Worm (Caenorhabditis elegans) whole organism, L3 larva: ENCODE data around the gene hsp-75.

ENCODE experiments used
- R02D3.7 ChIP-seq: fragments of 150-350 bp; optimal IDR thresholded peaks from 2 replicates; lab custom pipeline; 2014; ENCODE audit warnings: missing biosample characterization, missing genetic modification characterization
- ZK546.5 ChIP-seq: sonication (generic microtip); optimal IDR thresholded peaks from 2 replicates; lab custom pipeline; 2017; ENCODE audit warnings: missing biosample characterization, missing genetic modification characterization
- aly-2 ChIP-seq: fragments of 150-350 bp; optimal IDR thresholded peaks from 2 replicates; lab custom pipeline; 2014; ENCODE audit warnings: missing biosample characterization, missing genetic modification characterization
- ama-1 ChIP-seq: fragments of 150-350 bp; optimal IDR thresholded peaks from 2 replicates; lab custom pipeline; 2018
- ceh-16 ChIP-seq: sonication (generic microtip); optimal IDR thresholded peaks from 2 replicates; lab custom pipeline; 2017; ENCODE audit warnings: missing biosample characterization, missing genetic modification characterization
- ceh-28 ChIP-seq: fragments of 150-350 bp; optimal IDR thresholded peaks from 2 replicates; lab custom pipeline; 2014; ENCODE audit warnings: missing biosample characterization, missing genetic modification reagents, missing genetic modification characterization
- ceh-82 ChIP-seq: fragments of 150-350 bp; optimal IDR thresholded peaks from 2 replicates; lab custom pipeline; 2014; ENCODE audit warnings: missing biosample characterization, missing genetic modification characterization
- daf-12 ChIP-seq: fragments of 150-350 bp; optimal IDR thresholded peaks from 2 replicates; lab custom pipeline; 2014; ENCODE audit warnings: missing biosample characterization, missing genetic modification reagents, missing genetic modification characterization
- egl-27 ChIP-seq: sonication (generic microtip); optimal IDR thresholded peaks from 4 replicates; lab custom pipeline; 2017; ENCODE audit warnings: missing biosample characterization, missing genetic modification reagents, missing genetic modification characterization
- egl-5 ChIP-seq: fragments of 150-350 bp; optimal IDR thresholded peaks from 2 replicates; lab custom pipeline; 2017; ENCODE audit warnings: missing biosample characterization, missing genetic modification reagents, missing genetic modification characterization, inconsistent platforms
- elt-1 ChIP-seq: fragments of 150-350 bp; optimal IDR thresholded peaks from 2 replicates; lab custom pipeline; 2014; ENCODE audit warnings: missing biosample characterization, missing genetic modification characterization
- elt-2 ChIP-seq: sonication (generic microtip); optimal IDR thresholded peaks from 2 replicates; lab custom pipeline; 2016; ENCODE audit warnings: missing genetic modification reagents, mild to moderate bottlenecking, missing genetic modification characterization, missing compliant biosample characterization
- elt-3 ChIP-seq, 3 experiments: fragments of 150-350 bp in 1 of 3; sonication (generic microtip) in 2 of 3; optimal IDR thresholded peaks; 2 replicates in 2 of 3; 4 replicates in 1 of 3; lab custom pipeline; 2014 to 2017; ENCODE audit warnings: missing biosample characterization in 3 of 3, missing genetic modification characterization in 3 of 3
- eor-1 ChIP-seq, 2 experiments: fragments of 150-350 bp; optimal IDR thresholded peaks; 2 replicates each; lab custom pipeline; 2014 to 2018; ENCODE audit warnings: missing biosample characterization in 2 of 2, missing genetic modification characterization in 2 of 2
- fkh-10 ChIP-seq: sonication (generic microtip); optimal IDR thresholded peaks from 2 replicates; lab custom pipeline; 2017; ENCODE audit warnings: missing biosample characterization, missing genetic modification reagents, missing genetic modification characterization
- fkh-2 ChIP-seq: fragments of 150-350 bp; optimal IDR thresholded peaks from 2 replicates; lab custom pipeline; 2014; ENCODE audit warnings: missing biosample characterization, missing genetic modification reagents, missing genetic modification characterization
- fos-1 ChIP-seq: fragments of 150-350 bp; optimal IDR thresholded peaks from 2 replicates; lab custom pipeline; 2014; ENCODE audit warnings: missing biosample characterization, missing genetic modification characterization
- hmg-11 ChIP-seq: sonication (generic microtip); optimal IDR thresholded peaks from 2 replicates; lab custom pipeline; 2016; ENCODE audit warnings: missing genetic modification characterization, missing compliant biosample characterization
- jun-1 ChIP-seq: fragments of 150-350 bp; optimal IDR thresholded peaks from 2 replicates; lab custom pipeline; 2014; ENCODE audit warnings: missing biosample characterization, missing genetic modification reagents, missing genetic modification characterization
- lin-15B ChIP-seq: fragments of 150-350 bp; optimal IDR thresholded peaks from 2 replicates; lab custom pipeline; 2014; ENCODE audit warnings: missing biosample characterization, missing genetic modification characterization
- lin-39 ChIP-seq: fragments of 150-350 bp; optimal IDR thresholded peaks from 2 replicates; lab custom pipeline; 2018; ENCODE audit warnings: missing biosample characterization, missing genetic modification reagents, missing genetic modification characterization
- lsy-12 ChIP-seq: sonication (generic microtip); optimal IDR thresholded peaks from 2 replicates; lab custom pipeline; 2016; ENCODE audit warnings: mild to moderate bottlenecking, missing genetic modification characterization, missing compliant biosample characterization
- mdl-1 ChIP-seq: fragments of 150-350 bp; optimal IDR thresholded peaks from 2 replicates; lab custom pipeline; 2014; ENCODE audit warnings: missing biosample characterization, missing genetic modification characterization
- mml-1 ChIP-seq: fragments of 150-350 bp; sonication (generic microtip); optimal IDR thresholded peaks from 3 replicates; lab custom pipeline; 2014; ENCODE audit warnings: missing biosample characterization, missing genetic modification characterization
- nfya-1 ChIP-seq: sonication (generic microtip); optimal IDR thresholded peaks from 2 replicates; lab custom pipeline; 2017; ENCODE audit warnings: missing genetic modification characterization, mild to moderate bottlenecking, missing compliant biosample characterization, antibody characterized with exemption, moderate library complexity; ENCODE audit not compliant: insufficient read depth
- nhr-11 ChIP-seq: fragments of 150-350 bp; optimal IDR thresholded peaks from 2 replicates; lab custom pipeline; 2014; ENCODE audit warnings: missing biosample characterization, missing genetic modification characterization
- nhr-12 ChIP-seq: fragments of 150-350 bp; optimal IDR thresholded peaks from 2 replicates; lab custom pipeline; 2014; ENCODE audit warnings: missing biosample characterization, missing genetic modification characterization
- nhr-23 ChIP-seq: fragments of 150-350 bp; optimal IDR thresholded peaks from 2 replicates; lab custom pipeline; 2014; ENCODE audit warnings: missing biosample characterization, missing genetic modification reagents, missing genetic modification characterization
- nhr-25 ChIP-seq: sonication (generic microtip); optimal IDR thresholded peaks from 2 replicates; lab custom pipeline; 2017; ENCODE audit warnings: missing biosample characterization, missing genetic modification characterization
- nhr-28 ChIP-seq: fragments of 150-350 bp; optimal IDR thresholded peaks from 2 replicates; lab custom pipeline; 2014; ENCODE audit warnings: missing biosample characterization, missing genetic modification characterization
- nhr-67 ChIP-seq: fragments of 150-350 bp; optimal IDR thresholded peaks from 2 replicates; lab custom pipeline; 2014; ENCODE audit warnings: missing biosample characterization, missing genetic modification characterization
- nhr-76 ChIP-seq: fragments of 150-350 bp; sonication (generic microtip); optimal IDR thresholded peaks from 5 replicates; lab custom pipeline; 2014; ENCODE audit warnings: missing biosample characterization, missing genetic modification characterization
- nhr-77 ChIP-seq: fragments of 150-350 bp; optimal IDR thresholded peaks from 2 replicates; lab custom pipeline; 2014; ENCODE audit warnings: missing biosample characterization, missing genetic modification characterization
- pha-4 ChIP-seq: fragments of 150-350 bp; optimal IDR thresholded peaks from 2 replicates; lab custom pipeline; 2014; ENCODE audit warnings: missing biosample characterization, missing genetic modification reagents, missing genetic modification characterization
- pqm-1 ChIP-seq: fragments of 150-350 bp; optimal IDR thresholded peaks from 2 replicates; lab custom pipeline; 2017; ENCODE audit warnings: missing biosample characterization, missing genetic modification characterization, inconsistent platforms
- sea-2 ChIP-seq: fragments of 150-350 bp; sonication (generic microtip); optimal IDR thresholded peaks from 4 replicates; lab custom pipeline; 2014; ENCODE audit warnings: missing biosample characterization, missing genetic modification reagents, missing genetic modification characterization
- snpc-4 ChIP-seq: fragments of 150-350 bp; optimal IDR thresholded peaks from 2 replicates; lab custom pipeline; 2014; ENCODE audit warnings: missing biosample characterization, missing genetic modification characterization
- tbx-2 ChIP-seq: sonication (generic microtip); optimal IDR thresholded peaks from 2 replicates; lab custom pipeline; 2016; ENCODE audit warnings: mild to moderate bottlenecking, missing genetic modification characterization, missing compliant biosample characterization
- unc-62 ChIP-seq: fragments of 150-350 bp; sonication (generic microtip); optimal IDR thresholded peaks from 4 replicates; lab custom pipeline; 2014; ENCODE audit warnings: missing biosample characterization, missing genetic modification reagents, missing genetic modification characterization
- zag-1 ChIP-seq: fragments of 150-350 bp; optimal IDR thresholded peaks from 2 replicates; lab custom pipeline; 2014; ENCODE audit warnings: missing biosample characterization, missing genetic modification characterization
- ztf-11 ChIP-seq: fragments of 150-350 bp; optimal IDR thresholded peaks from 2 replicates; lab custom pipeline; 2014; ENCODE audit warnings: missing biosample characterization, missing genetic modification characterization
- ztf-4 ChIP-seq: fragments of 150-350 bp; optimal IDR thresholded peaks from 2 replicates; lab custom pipeline; 2014; ENCODE audit warnings: missing biosample characterization, missing genetic modification characterization

hsp-75 gene

DNA sequence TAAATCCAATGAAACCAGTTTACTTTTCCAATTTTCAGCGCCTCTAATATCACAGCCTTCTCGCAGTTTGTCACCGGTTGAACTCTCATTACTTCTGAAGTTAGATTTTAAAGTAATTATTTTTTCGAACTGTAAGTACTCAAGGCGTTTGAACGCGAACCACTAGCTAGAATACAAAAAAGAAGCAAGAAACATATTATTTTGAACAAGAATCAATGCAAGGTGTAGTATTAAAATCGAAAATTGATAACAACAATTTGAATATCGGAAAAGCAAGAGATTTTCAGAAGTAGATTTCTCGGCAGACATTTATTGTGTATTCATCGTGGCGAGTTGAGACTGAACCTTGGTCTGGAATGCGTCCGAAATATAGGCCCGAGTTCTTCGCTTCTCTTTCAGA lies 28.5 kb downstream of the hsp-75 start, which contains the start of gene exos-9:
exos-9 (minus strand) TSS at position 101 of the 400 bp plus-strand sequence.
- TF ChIP-seq elt-3 (tag; optimal IDR thresholded peaks at IDR 0.05; lab: Kevin White, UChicago): no peak
- TF ChIP-seq daf-12 (tag; lab: Kevin White, UChicago): no peak
- no peak for TF ChIP-seq nhr-67 (tag; lab: Kevin White, UChicago)
- no peak for TF ChIP-seq egl-27 (tag; lab: Kevin White, UChicago)
- TF ChIP-seq nhr-76: no peak
- no peak for TF ChIP-seq mml-1 (tag; lab: Kevin White, UChicago)
- TF ChIP-seq ceh-16: no peak

DNA sequence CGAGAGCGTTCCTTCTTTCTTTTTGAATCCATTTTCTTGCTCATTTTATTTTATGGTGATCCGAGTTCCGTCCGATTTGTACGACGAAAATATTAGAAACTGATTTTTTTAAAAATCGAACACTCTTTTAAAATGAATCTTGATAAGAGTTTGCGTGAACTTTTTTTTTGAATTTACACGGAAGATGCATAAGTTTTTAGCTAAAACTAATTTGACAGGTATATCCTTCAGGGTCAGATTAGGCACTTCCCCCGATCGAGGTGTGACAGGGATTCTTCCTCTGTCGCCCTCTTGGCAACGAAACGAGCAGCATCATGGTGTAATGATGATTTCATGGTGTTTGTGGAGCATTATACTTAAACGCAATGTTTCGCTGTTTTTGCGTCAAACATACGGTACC lies 31.2 kb downstream of the hsp-75 start, which contains the start of gene F37C12.18:
F37C12.18 (minus strand) TSS at position 101 of the 400 bp plus-strand sequence.
- no peak for TF ChIP-seq fkh-10 (GFP tag; lab: Kevin White, UChicago)
- no peak for TF ChIP-seq fkh-2 (tag; lab: Kevin White, UChicago)
- no peak for TF ChIP-seq eor-1 (tag; optimal IDR thresholded peaks at IDR 0.05; lab: Kevin White, UChicago)
- TF ChIP-seq nhr-25 (tag; lab: Kevin White, UChicago): no peak
- no peak for TF ChIP-seq jun-1 (tag; lab: Kevin White, UChicago)
- no peak for TF ChIP-seq lsy-12 (tag; lab: Kevin White, UChicago)
- no peak for TF ChIP-seq nhr-67 (tag; lab: Kevin White, UChicago)
- TF ChIP-seq nhr-76: no peak
- no peak for TF ChIP-seq elt-2
- no peak for TF ChIP-seq daf-12 (tag; lab: Kevin White, UChicago)
- TF ChIP-seq mml-1 (tag; lab: Kevin White, UChicago): no peak
- no peak for TF ChIP-seq nfya-1

DNA sequence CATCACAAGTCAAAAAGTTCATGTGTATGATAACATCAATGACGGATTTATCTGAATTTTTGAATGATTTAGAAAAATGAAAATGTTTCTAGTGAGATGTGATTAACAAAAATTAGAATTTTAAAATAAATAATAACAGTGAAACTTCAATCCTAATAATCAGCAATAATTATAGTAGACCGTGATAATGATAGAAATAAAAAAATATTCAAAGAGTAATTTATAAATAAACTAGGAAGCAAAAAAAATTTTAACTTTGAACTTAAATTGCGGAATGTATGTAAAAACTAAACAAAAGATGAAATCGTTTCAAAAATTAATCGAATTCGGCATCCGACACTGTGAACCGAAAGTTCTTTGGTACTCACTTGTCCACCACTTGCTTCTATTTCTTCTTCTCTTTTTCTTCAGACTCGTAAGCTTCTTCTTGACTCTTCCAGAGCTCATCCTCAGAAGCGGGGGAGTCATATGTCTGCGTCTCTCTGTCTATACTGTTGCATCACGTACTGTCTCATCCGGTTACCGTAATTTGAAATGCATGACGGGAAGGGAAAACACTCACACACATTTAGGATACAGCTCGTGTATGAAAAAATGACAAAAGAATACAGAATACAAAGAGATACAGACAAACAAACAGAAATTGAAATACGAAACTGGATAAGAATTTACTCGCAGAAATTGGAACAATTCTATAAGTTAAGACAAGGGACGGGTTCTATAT lies 33.4 kb downstream of the hsp-75 start, which contains the start of gene mec-14:
mec-14 (minus strand) TSS at position 51 of the 724 bp plus-strand sequence.
- TF ChIP-seq nhr-28 (tag; lab: Kevin White, UChicago): no peak
- TF ChIP-seq nfya-1: no peak
- TF ChIP-seq fos-1 (tag; lab: Kevin White, UChicago): no peak
- no peak for TF ChIP-seq nhr-76
- TF ChIP-seq ztf-4: no peak
- TF ChIP-seq elt-3 (tag; optimal IDR thresholded peaks at IDR 0.05; lab: Kevin White, UChicago): no peak
- TF ChIP-seq ztf-11 (tag; lab: Kevin White, UChicago): no peak
- no peak for TF ChIP-seq ceh-28
- no peak for TF ChIP-seq pha-4 (tag; lab: Kevin White, UChicago)
- no peak for TF ChIP-seq egl-27 (tag; lab: Kevin White, UChicago)
- TF ChIP-seq snpc-4 (tag; lab: Kevin White, UChicago): no peak
- no peak for TF ChIP-seq nhr-11 (tag; lab: Kevin White, UChicago)
- TF ChIP-seq aly-2 (tag; lab: Kevin White, UChicago): no peak
- TF ChIP-seq daf-12 (tag; lab: Kevin White, UChicago): no peak

DNA sequence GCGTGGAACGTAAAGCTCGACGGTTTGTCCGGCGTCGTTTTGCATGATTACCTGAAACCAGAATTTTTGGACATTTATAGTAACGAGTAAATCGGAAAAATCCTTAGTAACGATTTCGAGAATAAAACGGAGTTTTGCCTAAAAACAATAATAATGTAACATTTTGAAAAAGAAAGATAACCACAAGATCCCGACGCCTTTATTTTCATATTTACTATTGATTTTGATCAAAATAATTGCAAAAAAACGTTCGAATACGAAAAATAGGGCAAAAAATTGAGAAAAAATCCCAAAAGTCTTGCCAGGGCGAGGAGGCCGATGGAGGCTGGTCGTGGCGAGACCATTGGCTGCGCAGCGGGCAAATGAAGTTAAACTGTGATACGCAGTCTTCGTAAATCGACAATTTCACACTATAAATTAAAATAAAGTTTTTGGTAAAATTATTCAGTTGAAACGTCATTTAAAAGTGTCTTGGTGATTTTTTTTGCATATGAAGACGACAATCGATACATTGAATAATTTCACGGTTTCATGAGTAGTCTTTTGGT lies 36.9 kb downstream of the hsp-75 start, which contains the start of gene rps-21:
rps-21 (minus strand) TSS at position 51 of the 548 bp plus-strand sequence.
- TF ChIP-seq pqm-1: peak; percentile 49
- TF ChIP-seq ama-1 (lab: Kevin White, UChicago): peak; percentile 44
- peak; percentile 9 for TF ChIP-seq tbx-2 (tag; lab: Kevin White, UChicago)
- peak; percentile 4 for TF ChIP-seq nhr-77 (tag; lab: Kevin White, UChicago)
- peak; percentile 90 for TF ChIP-seq nfya-1
- no peak for TF ChIP-seq ceh-28
- TF ChIP-seq hmg-11: no peak
- TF ChIP-seq ceh-82 (tag; lab: Kevin White, UChicago): peak; percentile 26
- TF ChIP-seq elt-1 (tag; lab: Kevin White, UChicago): no peak
- TF ChIP-seq sea-2 (GFP tag; lab: Kevin White, UChicago): no peak
- no peak for TF ChIP-seq ceh-16
- TF ChIP-seq nhr-67 (tag; lab: Kevin White, UChicago): no peak
- peak; percentile 77 for TF ChIP-seq egl-5
- no peak for TF ChIP-seq ztf-4
- TF ChIP-seq mdl-1 (tag; lab: Kevin White, UChicago): no peak
- peak; percentile 92 for TF ChIP-seq lin-39
- no peak for TF ChIP-seq nhr-28 (tag; lab: Kevin White, UChicago)
- no peak for TF ChIP-seq zag-1
- TF ChIP-seq unc-62 (GFP tag; lab: Kevin White, UChicago): peak; percentile 23
- TF ChIP-seq nhr-25 (tag; lab: Kevin White, UChicago): peak; percentile 82
- peak; percentile 23 for TF ChIP-seq jun-1 (tag; lab: Kevin White, UChicago)
- peak; percentile 62 for TF ChIP-seq elt-2
- peak; percentile 96 for TF ChIP-seq R02D3.7 (tag; lab: Kevin White, UChicago)
- TF ChIP-seq fos-1 (tag; lab: Kevin White, UChicago): no peak
- TF ChIP-seq nhr-23 (tag; lab: Kevin White, UChicago): peak; percentile 93
- TF ChIP-seq mml-1 (tag; lab: Kevin White, UChicago): no peak
- no peak for TF ChIP-seq fkh-2 (tag; lab: Kevin White, UChicago)
- peak; percentile 93 for TF ChIP-seq pha-4 (tag; lab: Kevin White, UChicago)
- no peak for TF ChIP-seq nhr-12
- TF ChIP-seq nhr-76: no peak
- no peak for TF ChIP-seq aly-2 (tag; lab: Kevin White, UChicago)
- no peak for TF ChIP-seq lsy-12 (tag; lab: Kevin White, UChicago)
- peak; percentile 94 for TF ChIP-seq lin-15B (tag; lab: Kevin White, UChicago)
- TF ChIP-seq snpc-4 (tag; lab: Kevin White, UChicago): peak; percentile 54
- peak; percentile 24 for TF ChIP-seq ZK546.5 (tag; lab: Kevin White, UChicago)
- no peak for TF ChIP-seq ztf-11 (tag; lab: Kevin White, UChicago)
